Fruit fly (Drosophila melanogaster) S2 (cell line): ENCODE results near the gene CG6654.

Source experiments
- CG8478 ChIP-seq: fragments of >200 bp; optimal IDR thresholded peaks from 2 replicates; lab custom pipeline; 2018
- CTCF ChIP-seq, 2 experiments: fragments of >200 bp; optimal IDR thresholded peaks; 2 replicates each; lab custom pipeline; 2018

Gene CG6654

DNA sequence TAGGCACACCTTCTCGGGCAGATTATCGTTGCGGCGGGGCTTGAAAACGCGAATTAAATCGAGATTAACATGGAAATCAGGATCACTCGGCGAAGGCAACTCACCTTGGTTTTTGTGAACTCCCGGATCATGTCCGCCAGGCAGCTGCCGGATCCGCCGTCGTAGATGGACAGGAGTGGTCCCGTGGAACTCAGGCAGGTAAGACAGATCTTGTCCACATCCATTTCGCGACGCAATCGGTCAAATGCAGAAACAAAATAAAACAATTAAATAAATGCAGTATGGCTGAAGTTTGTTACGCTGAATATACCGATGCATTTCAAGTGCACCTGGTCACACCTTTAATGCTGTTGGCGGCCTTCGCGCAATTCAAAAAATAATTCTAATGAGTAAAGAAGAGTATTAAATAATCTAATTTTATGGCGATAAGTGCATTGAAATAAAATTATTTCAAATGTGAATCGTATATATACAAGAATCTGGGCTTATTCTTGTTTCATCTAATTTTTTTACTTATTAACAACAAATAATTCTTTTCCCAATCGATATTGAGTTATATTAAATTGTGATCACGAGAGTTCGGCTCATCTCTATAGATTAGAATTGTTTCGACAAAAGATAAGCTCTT, at the start of gene CG6654, which contains the start of gene CG4210:
Gene CG6654 (minus strand): TSS at position 297 of the 628 bp plus-strand sequence.
Gene CG4210 (plus strand): TSS at position 613 of the 628 bp plus-strand sequence.
- TF ChIP-seq CG8478, result no peak
- TF ChIP-seq CTCF (optimal IDR thresholded peaks at IDR 0.05; lab: Kevin White, UChicago), result no peak

DNA sequence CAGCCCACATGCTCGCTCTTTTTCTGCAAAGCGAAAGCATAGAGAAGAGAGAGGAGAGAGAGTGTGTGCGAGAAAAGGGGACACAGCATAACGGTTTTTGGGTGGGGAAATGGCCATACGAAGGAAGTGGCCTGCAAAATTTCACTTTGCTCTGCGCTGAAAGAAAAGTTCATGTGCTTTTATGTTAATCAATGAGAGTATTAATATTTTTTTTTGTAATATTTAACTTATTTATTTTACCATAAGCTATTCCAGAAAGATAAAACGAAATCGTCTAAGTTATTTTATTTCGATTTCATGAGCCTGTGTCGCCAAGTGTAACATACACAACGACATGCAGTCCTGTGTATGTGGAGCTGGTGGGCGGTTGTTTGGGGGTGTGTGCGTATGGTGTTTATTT, 37.0 kb upstream of the CG6654 start:
- TF ChIP-seq CTCF (optimal IDR thresholded peaks at IDR 0.05; lab: Kevin White, UChicago) (no peak), CG8478 (no peak)

DNA sequence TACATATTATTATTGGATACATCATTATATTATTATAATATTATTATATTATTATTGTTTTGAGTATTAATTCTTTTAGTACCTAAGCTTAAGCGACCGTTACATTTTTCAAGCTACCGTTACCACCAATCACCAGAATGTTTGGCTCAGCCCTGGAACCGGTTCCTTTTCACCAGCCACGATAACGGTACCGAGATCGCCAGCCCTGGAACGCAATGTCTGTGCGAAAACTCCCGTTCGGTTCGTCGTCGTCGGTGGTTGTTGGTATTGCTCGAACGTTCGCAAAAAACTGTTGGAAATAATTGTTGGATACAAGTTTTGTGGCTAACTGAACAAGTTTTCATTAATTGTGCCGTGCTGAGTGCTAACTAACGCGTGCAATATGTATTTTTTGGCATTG, 36.3 kb upstream of the CG6654 start, which contains the start of gene CG42404:
Gene CG42404 (plus strand): TSS at position 360 of the 400 bp plus-strand sequence.
- no peak for TF ChIP-seq CG8478
- TF ChIP-seq CTCF (optimal IDR thresholded peaks at IDR 0.05; lab: Kevin White, UChicago), result peak in 1 of 2 experiments; percentile 11

DNA sequence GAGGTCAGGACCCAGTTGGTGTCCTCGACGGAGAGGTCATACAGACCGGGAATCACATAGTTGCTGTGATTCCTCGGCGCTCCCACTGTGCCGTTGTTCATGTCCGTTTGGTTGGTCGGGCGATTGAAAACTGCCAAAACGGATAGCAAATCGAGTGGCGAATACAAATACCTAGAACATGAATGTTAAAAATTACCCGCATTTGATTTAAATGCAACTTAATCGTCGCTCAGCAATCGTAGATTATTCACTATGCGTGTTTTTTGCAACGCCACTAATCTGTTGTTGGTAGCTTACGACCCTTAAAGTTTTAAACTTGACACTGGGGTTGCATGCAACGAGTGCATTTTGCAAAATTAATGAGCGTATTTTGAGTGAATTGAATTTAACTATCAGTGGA, 35.6 kb upstream of the CG6654 start, which contains the start of gene Amt:
Gene Amt (minus strand): TSS at position 101 of the 400 bp plus-strand sequence.
- TF ChIP-seq CTCF (optimal IDR thresholded peaks at IDR 0.05; lab: Kevin White, UChicago) (no peak), CG8478 (no peak)

DNA sequence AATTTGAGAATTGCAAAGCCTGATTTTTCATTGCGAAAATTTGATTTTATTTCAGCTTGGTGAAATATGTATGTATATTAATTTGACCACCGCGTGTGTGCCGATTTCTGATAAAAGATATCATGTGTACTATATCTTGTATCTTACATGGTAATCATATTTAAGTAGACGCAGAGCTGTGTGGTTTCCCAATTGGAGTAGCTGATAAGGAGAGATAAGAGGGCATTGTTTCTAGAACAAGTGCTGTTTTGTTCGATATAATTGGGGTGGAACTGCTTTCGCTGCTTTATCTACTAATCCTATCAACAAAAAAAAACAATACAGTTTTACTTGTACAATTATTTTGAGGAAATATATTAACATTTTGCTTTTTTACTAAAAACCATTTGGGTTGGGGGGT, 33.1 kb upstream of the CG6654 start:
- TF ChIP-seq CTCF (optimal IDR thresholded peaks at IDR 0.05; lab: Kevin White, UChicago) (no peak), CG8478 (no peak)

DNA sequence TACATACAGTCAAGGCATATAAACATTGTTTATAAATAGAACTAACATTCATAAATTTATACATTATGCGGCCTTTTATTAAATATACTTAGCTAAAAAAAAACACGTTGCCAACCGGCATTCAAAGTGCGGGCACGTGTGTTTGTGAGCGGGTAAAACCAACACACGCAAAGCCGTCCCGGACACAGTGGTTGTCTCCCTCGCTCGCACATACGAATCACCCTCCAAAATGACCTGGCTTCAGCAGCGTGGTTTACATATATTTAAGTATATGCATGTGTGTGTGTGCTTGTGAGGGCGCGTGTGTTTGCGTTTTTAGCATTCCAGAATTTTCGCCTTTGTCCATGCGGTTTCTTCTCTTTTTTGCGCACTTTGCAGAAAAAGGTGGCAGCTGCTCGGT, 30.0 kb upstream of the CG6654 start:
- TF ChIP-seq CG8478 (no peak), CTCF (optimal IDR thresholded peaks at IDR 0.05; lab: Kevin White, UChicago) (no peak)

DNA sequence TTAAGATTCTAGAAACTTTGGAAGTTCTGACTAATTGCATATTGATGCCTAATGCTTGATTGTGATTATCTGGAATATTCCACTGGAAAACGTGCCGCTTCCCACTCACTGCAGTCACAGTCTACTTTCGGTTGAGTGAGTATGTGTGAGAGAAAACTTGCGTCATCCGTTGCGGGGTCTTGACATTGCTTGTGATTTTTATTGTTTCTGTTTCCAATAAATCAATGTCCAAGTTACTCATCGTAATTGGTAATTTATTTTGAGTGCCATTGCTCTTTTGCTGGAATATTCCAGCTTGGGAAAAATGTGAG, 29.5 kb upstream of the CG6654 start:
- TF ChIP-seq CTCF (optimal IDR thresholded peaks at IDR 0.05; lab: Kevin White, UChicago) (no peak), CG8478 (no peak)

DNA sequence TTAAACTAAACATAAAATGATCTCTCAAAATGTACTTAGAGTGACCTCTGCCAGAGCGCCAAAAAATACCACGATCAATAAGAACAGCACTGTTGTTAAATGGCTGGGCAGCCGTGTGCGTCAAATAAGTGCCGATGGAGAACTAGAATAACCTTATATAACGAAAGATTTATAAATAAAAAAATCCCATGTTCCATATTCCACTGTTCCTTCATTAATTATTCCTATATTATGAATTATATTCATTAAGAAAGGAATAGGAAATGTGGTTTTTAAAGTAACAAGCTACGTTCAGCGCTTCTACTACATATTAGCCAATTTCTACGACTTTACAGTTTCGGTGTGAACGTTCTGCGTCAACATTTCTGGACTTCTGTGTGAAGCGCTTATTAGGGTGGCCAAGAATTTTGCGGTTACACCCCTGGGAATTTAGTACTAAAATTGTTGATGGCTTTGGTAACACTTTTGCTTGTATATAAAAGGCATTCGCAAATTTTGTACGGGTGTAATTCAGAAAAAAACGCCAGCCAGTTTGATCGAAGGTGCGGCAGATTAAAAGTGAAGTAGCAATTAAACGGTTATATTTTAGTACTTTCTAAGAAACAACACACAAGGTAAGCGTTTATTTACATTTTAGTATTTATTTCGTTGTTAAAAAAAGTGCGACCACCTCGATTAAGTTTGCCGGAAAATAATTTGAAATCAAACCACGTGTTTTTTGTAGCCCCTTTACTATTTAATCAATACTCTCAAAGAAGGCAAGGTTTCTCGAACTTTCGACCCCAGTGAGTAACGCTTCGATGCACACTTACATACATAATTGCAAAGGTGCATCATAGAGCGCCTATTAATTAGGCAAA, 29.0 kb upstream of the CG6654 start, which contains the start of the genes tefu and Hsc70-4:
Gene tefu (minus strand): TSS at position 51 of the 860 bp plus-strand sequence.
Gene Hsc70-4 (plus strand): TSS at position 502 of the 860 bp plus-strand sequence.
- TF ChIP-seq CTCF (optimal IDR thresholded peaks at IDR 0.05; lab: Kevin White, UChicago) (peak in 1 of 2 experiments; percentile 6), CG8478 (no peak)

DNA sequence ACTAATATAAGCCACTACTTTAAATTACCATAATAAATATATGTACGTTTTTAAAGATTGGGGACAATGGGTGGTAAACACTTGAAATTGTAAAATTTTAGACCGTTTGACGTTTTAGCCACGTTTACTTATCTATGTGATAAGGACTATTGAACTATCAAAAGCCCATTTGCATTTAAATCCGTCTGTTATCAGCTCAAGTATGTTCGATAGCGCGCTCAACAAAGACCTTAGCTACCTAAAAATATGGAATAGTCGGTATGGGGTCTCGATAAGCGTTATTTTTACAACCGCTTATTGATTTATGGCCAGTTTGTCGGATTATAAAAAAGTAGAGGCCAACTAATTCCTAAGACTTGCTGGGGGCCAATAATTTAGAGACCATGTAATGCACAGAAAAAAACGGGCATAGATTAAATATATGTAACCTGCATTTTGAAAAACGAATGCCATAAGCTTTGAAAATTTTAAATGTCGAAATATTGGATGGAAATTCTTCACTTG, 18.2 kb upstream of the CG6654 start:
- TF ChIP-seq CTCF (optimal IDR thresholded peaks at IDR 0.05; lab: Kevin White, UChicago) (no peak), CG8478 (no peak)

DNA sequence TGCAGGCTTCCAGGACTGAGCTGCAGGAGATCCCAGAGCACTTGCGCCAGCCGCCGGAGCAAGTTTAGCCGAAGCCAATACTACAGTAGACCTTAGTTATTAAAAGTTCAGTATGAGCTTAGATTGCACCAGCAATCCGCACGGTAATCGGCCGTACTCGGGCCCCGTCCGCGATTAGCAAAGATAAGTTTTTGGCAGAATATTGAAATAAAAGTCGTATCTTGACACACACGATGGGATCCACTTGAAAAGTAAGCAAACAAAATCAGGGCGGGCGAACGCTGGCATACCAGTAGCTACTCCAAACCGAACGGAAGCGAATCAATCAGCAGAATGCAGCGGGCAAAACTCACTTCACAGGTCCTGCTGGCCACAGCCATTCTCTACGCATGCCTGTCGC, 16.8 kb upstream of the CG6654 start, which contains the start of gene CG34316:
Gene CG34316 (plus strand): TSS at position 301 of the 400 bp plus-strand sequence.
- TF ChIP-seq CG8478 (no peak), CTCF (optimal IDR thresholded peaks at IDR 0.05; lab: Kevin White, UChicago) (no peak)

DNA sequence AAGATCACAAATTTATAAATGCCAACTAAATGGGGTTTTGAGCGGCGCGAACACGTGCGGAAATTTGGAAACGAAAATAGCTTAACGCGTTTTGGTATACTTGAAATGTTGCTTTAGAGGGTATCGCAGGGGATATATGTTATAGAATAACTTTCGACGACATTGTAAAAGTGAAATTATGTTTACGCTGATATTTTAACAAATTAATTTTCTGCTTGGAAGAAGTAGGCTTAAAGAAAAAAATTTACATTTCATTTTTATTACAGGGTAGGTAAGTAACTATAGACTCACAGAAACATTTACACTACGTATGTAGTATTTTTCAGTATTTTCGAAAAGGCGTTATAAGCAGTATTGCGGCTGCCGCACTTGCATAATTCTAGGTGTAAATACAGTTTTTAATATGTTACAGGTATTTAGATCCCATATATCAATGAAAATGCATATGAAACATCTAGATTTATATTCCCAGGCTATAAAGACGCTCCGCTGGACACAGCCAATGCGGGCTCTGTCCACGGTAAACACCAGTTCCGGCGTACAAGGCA, 15.9 kb upstream of the CG6654 start, which contains the start of the genes Art3 and mRpS10:
Gene Art3 (minus strand): TSS at position 80 of the 548 bp plus-strand sequence.
Gene mRpS10 (plus strand): TSS at position 337 of the 548 bp plus-strand sequence.
- TF ChIP-seq CG8478 (no peak), CTCF (optimal IDR thresholded peaks at IDR 0.05; lab: Kevin White, UChicago) (no peak)

DNA sequence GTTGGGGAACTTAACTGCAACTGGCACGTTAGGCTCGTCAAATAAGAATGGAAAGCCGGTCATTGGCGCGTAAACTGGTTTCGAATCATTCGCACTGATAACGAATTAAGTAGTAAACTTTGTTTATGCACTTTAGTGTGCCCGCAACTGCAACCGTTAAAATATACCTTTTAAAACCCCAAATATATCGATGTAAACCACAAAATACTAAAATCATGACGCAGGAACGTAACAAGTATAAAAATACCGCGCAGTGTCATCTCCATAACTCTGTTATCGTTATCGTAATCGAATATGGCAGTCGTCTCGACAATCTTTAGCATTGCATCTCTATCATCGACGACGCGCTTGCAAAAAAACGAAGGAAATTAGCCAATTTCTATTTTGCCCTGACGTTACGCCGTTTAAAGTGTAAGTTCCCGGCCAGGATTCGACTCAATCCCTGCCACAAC, 11.8 kb upstream of the CG6654 start, which contains the start of the genes CG31344 and Caf1-55:
Gene CG31344 (minus strand): TSS at position 51 of the 452 bp plus-strand sequence.
Gene Caf1-55 (plus strand): TSS at position 298 of the 452 bp plus-strand sequence.
- no peak for TF ChIP-seq CTCF (optimal IDR thresholded peaks at IDR 0.05; lab: Kevin White, UChicago)
- TF ChIP-seq CG8478, result no peak

DNA sequence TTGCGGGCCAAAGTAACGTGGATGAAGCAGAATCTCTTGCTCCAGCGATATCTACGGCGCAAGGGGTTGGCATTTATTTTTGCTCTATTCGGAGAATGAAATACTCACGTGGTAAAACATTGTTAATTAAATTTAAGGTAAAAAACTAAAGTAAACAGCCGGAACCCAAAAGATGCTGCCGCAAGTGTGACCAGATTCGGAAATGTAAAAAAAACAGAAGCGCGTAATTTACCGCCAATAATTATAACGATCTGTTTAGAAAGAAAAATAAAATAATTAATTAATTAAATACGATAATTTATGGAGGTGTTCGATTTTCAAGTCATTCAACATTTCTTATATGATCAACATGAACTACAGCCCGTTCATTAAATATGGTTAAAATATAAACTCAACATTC, 9.5 kb upstream of the CG6654 start, which contains the start of gene Polr2G:
Gene Polr2G (minus strand): TSS at position 208 of the 400 bp plus-strand sequence.
- TF ChIP-seq CG8478 (no peak), CTCF (optimal IDR thresholded peaks at IDR 0.05; lab: Kevin White, UChicago) (no peak)

DNA sequence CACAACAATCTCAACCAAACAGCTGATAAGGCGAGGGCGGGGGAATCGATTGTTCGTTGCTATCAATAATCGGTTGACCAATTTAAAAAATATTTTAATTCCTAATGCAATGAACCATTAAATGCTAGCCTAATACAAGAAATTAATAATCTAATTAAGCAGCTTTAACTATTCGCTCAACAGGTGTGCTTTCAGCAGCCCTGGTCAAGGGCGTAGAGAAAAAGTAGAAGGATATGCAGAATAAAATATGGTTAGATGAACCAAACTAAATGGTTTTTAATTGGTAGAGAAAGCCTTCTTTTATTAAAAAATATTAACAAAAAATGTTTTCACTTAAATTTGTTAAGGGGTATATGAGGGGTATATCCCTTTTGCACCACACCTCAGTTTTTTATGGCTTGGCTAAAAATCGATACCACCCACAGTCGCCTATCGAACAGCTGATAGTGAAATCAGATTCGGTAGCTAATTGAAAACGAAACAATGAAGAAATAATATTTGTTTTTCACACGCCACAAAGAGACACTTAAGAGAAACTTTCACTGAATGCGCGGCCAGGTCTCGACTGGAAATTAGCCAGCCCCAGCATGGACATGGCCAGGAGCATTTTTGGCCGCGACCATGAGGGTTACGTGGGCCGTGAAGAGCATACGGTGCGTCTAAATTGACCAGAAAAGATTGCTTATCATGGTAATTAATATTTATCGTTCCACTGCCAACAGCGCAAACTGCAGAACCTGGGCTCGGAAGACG, 5.5 kb upstream of the CG6654 start, which contains the start of the genes SIDL and CG12241:
Gene SIDL (minus strand): TSS at position 51 of the 753 bp plus-strand sequence.
Gene CG12241 (plus strand): TSS at position 433 of the 753 bp plus-strand sequence.
- TF ChIP-seq CTCF (optimal IDR thresholded peaks at IDR 0.05; lab: Kevin White, UChicago), result no peak
- TF ChIP-seq CG8478, result no peak
